Fruit fly (Drosophila melanogaster): ENCODE measurements around the gene sw.
A peak's percentile ranks its signal among the peaks of the same experiment; 100 is the strongest.

The sw gene

DNA sequence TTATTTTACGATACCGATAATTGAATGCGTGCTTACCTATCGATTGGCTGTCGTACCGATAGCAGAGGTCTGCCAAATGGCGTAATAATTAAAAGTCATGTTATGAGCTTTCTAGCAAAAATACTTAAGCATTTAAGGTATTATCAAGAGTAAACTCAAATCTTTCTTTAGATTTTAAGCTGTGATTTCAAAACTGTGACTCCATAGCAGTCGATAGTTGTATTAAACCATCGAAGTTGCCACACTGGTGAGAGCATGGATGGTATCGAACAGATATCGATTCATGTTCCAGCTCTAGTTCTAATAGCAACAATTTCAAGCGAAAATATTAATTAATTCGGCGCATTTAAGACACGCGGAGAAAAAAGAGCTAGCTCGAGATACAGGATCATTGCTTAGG, 14.9 kb upstream of the sw start, which contains the start of the genes CG17068 and Rab10 (continued):
- TF ChIP-seq E2f2 (GFP tag; IDR thresholded peaks at IDR 0.05), result peak; percentile 51; the same call in 1 of the 2 replicates
- no peak for TF ChIP-seq Nf-YC (tag; optimal IDR thresholded peaks at IDR 0.05)
- peak; percentile 13 for TF ChIP-seq CG17829 (tag; optimal IDR thresholded peaks at IDR 0.05)
- peak; percentile 60 for TF ChIP-seq CG1603 (tag; optimal IDR thresholded peaks at IDR 0.05)
- TF ChIP-seq jing (GFP tag; optimal IDR thresholded peaks at IDR 0.05), result no peak
- peak; percentile 92 for TF ChIP-seq Doc3 (GFP tag; IDR thresholded peaks at IDR 0.05; ENCODE audit: partially characterized antibody)
- no peak for TF ChIP-seq CG13424 (tag; optimal IDR thresholded peaks at IDR 0.05)
- no peak for TF ChIP-seq HLHmδ (GFP tag; optimal IDR thresholded peaks at IDR 0.05)
- TF ChIP-seq Drgx (GFP tag; IDR thresholded peaks at IDR 0.05), result no peak
- no peak for TF ChIP-seq ro (GFP tag; IDR thresholded peaks at IDR 0.05)
- no peak for TF ChIP-seq Hmr (GFP tag; optimal IDR thresholded peaks at IDR 0.05)
- no peak for TF ChIP-seq CG34376 (GFP tag; optimal IDR thresholded peaks at IDR 0.05)
- TF ChIP-seq vnd (GFP tag; IDR thresholded peaks at IDR 0.05; ENCODE audit: partially characterized antibody), result peak; percentile 91
- no peak for TF ChIP-seq tio (GFP tag; optimal IDR thresholded peaks at IDR 0.05)
- no peak for TF ChIP-seq twi (tag; optimal IDR thresholded peaks at IDR 0.05)
- TF ChIP-seq Hsf (GFP tag; optimal IDR thresholded peaks at IDR 0.05), result peak; percentile 8
- TF ChIP-seq CG31441 (GFP tag; IDR thresholded peaks at IDR 0.05), result peak; percentile 59; the same call in 1 of the 2 replicates
- TF ChIP-seq CG43689 (GFP tag; IDR thresholded peaks at IDR 0.05), result no peak
- no peak for TF ChIP-seq CG15696 (tag; optimal IDR thresholded peaks at IDR 0.05)
- TF ChIP-seq knrl (GFP tag; IDR thresholded peaks at IDR 0.05; ENCODE audit: partially characterized antibody), result peak; percentile 94
- TF ChIP-seq CG4282 (GFP tag; optimal IDR thresholded peaks at IDR 0.05), result no peak
- TF ChIP-seq psq (GFP tag; optimal IDR thresholded peaks at IDR 0.05), result no peak
- no peak for TF ChIP-seq corto (GFP tag; optimal IDR thresholded peaks at IDR 0.05)
- no peak for TF ChIP-seq CG33557 (GFP tag; optimal IDR thresholded peaks at IDR 0.05)
- no peak for TF ChIP-seq odd (GFP tag; optimal IDR thresholded peaks at IDR 0.05)
- peak; percentile 12 for TF ChIP-seq CG4424 (GFP tag; optimal IDR thresholded peaks at IDR 0.05)
- no peak for TF ChIP-seq ind (GFP tag; optimal IDR thresholded peaks at IDR 0.05)
- no peak for TF ChIP-seq vvl (GFP tag; IDR thresholded peaks at IDR 0.05)
- no peak for TF ChIP-seq Hr39 (optimal IDR thresholded peaks at IDR 0.05)
- TF ChIP-seq bowl (GFP tag; IDR thresholded peaks at IDR 0.05), result no peak
- no peak for TF ChIP-seq CG3726 (GFP tag; IDR thresholded peaks at IDR 0.05)
- TF ChIP-seq dm (GFP tag; optimal IDR thresholded peaks at IDR 0.05), result peak; percentile 53
- peak; percentile 32 for TF ChIP-seq mam (GFP tag; optimal IDR thresholded peaks at IDR 0.05)
- TF ChIP-seq usp (GFP tag; optimal IDR thresholded peaks at IDR 0.05), result no peak
- no peak for TF ChIP-seq gt (GFP tag; IDR thresholded peaks at IDR 0.05)
- no peak for TF ChIP-seq Gsc (GFP tag; IDR thresholded peaks at IDR 0.05)
- peak; percentile 81 for TF ChIP-seq CG6791 (GFP tag; IDR thresholded peaks at IDR 0.05; ENCODE audit: partially characterized antibody)
- TF ChIP-seq CG14050 (GFP tag; IDR thresholded peaks at IDR 0.05), result no peak
- TF ChIP-seq CG7928 (GFP tag; optimal IDR thresholded peaks at IDR 0.05), result no peak
- TF ChIP-seq HLH4C (GFP tag; IDR thresholded peaks at IDR 0.05; ENCODE audit: partially characterized antibody), result peak; percentile 95
- TF ChIP-seq pros (GFP tag; optimal IDR thresholded peaks at IDR 0.05), result no peak
- TF ChIP-seq CHES-1-like (GFP tag; optimal IDR thresholded peaks at IDR 0.05), result no peak
- no peak for TF ChIP-seq NFAT (GFP tag; IDR thresholded peaks at IDR 0.05)
- 0 out of 2 replicates have a peak, but pooled peaks have one; percentile 9 for TF ChIP-seq danr (GFP tag; IDR thresholded peaks at IDR 0.05)
- no peak for TF ChIP-seq prd (optimal IDR thresholded peaks at IDR 0.05)
- TF ChIP-seq prd (GFP tag; IDR thresholded peaks at IDR 0.05), result 0 out of 3 replicates have a peak, but pooled peaks have one; percentile 8
- peak; percentile 74 for TF ChIP-seq CG42726 (GFP tag; IDR thresholded peaks at IDR 0.05; ENCODE audit: partially characterized antibody)
- TF ChIP-seq Doc2 (GFP tag; IDR thresholded peaks at IDR 0.05), result no peak
- peak; percentile 68 for TF ChIP-seq CG14710 (tag; optimal IDR thresholded peaks at IDR 0.05)
- TF ChIP-seq CG8290 (GFP tag; optimal IDR thresholded peaks at IDR 0.05), result peak; percentile 44
- TF ChIP-seq CG8290 (tag; optimal IDR thresholded peaks at IDR 0.05), result peak in 1 of 2 experiments; percentile 12
- no peak for TF ChIP-seq CG3163 (GFP tag; optimal IDR thresholded peaks at IDR 0.05)
- no peak for TF ChIP-seq CG3838 (GFP tag; optimal IDR thresholded peaks at IDR 0.05)

Measured in whole organism, embryonic.